Fruit fly (Drosophila melanogaster) S2 (cell line): ENCODE measurements around the gene mRpL17.

ENCODE experiments used
- CG8478 ChIP-seq: fragments of >200 bp; optimal IDR thresholded peaks from 2 replicates; lab custom pipeline; 2018
- CTCF ChIP-seq, 2 experiments: fragments of >200 bp; optimal IDR thresholded peaks; 2 replicates each; lab custom pipeline; 2018

- no peak for TF ChIP-seq CTCF (optimal IDR thresholded peaks at IDR 0.05; lab: Kevin White, UChicago)
- no peak for TF ChIP-seq CG8478 (lab: Kevin White, UChicago)
Observed at dm6 chr3L:233251-233650, 31.3 kb upstream of the mRpL17 start, which contains the start of gene CG34453.
